Worm (Caenorhabditis elegans) whole organism, dauer: Measurements from ENCODE around the gene msp-78.
"Not testable (repeated sequence)": the region's sequence is repeated elsewhere in the genome, so short reads cannot be mapped to it uniquely, and the experiment has no call there.

Experiments used
- unc-62 ChIP-seq: sonication (generic microtip); optimal IDR thresholded peaks from 2 replicates; lab custom pipeline; 2017; ENCODE audit warnings: missing biosample characterization, missing genetic modification reagents, missing genetic modification characterization

msp-78 gene

DNA sequence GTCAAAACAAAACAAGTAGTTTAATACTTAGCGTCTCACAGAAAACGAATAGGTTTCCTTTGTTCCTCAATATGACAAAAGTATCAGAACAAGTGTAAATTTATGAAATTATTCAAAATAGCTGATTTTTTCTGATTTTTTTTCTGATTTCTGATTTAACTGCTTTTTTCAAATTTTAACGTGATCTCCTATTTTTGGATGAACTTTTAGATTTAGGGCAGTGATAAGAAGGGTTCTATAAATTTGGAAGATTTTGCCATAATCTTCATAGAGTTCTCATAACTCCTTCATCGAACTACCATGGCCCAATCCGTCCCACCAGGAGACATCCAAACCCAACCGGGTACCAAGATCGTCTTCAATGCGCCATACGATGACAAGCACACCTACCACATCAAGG lies at the start of gene msp-78:
Gene msp-78 (plus strand): TSS at position 301 of the 400 bp plus-strand sequence.
- TF ChIP-seq unc-62 (GFP tag; lab: Kevin White, UChicago), result not testable (repeated sequence)

DNA sequence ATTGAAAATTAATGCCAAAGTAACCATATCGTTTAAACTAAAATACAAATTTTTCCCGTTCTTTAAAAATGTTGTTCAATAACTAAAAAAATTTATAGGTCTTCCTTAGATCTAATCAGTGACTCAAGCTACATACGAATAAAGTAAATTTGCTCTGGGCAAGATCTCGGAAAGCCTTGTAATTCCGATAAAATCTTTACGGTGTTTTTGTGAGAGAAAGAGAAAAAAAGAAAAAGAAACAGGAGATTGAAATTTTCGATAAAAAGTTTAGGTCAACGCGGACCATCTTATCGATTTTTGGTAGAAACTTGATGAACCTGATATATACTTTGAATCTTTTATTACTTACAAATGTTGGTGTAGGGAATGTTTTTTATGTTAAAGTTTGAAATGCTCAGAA lies 46.7 kb upstream of the msp-78 start:
- no peak for TF ChIP-seq unc-62 (GFP tag; lab: Kevin White, UChicago)

DNA sequence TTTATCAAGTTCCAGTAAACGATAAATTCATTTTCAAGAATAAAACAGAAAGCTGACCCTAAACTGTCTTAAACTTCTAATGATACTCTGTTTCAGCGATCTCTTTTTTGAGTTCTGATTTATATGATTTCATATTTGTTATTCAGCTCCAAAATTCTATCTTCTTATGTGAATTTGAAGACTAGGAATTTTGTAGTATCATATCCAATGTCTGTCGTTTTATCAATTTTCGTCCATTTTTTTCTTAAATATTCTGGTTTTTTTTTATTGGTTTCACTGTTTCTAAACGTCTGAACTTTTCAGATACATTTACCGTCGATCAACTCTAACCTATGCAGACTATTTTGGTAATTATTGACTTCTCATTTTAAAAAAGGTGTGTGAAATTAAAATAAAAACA lies 44.9 kb upstream of the msp-78 start, which contains the start of the genes nhr-138 and C28D4.18:
Gene nhr-138 (plus strand): TSS at position 304 of the 400 bp plus-strand sequence.
Gene C28D4.18 (plus strand): TSS at position 333 of the 400 bp plus-strand sequence.
- no peak for TF ChIP-seq unc-62 (GFP tag; lab: Kevin White, UChicago)

DNA sequence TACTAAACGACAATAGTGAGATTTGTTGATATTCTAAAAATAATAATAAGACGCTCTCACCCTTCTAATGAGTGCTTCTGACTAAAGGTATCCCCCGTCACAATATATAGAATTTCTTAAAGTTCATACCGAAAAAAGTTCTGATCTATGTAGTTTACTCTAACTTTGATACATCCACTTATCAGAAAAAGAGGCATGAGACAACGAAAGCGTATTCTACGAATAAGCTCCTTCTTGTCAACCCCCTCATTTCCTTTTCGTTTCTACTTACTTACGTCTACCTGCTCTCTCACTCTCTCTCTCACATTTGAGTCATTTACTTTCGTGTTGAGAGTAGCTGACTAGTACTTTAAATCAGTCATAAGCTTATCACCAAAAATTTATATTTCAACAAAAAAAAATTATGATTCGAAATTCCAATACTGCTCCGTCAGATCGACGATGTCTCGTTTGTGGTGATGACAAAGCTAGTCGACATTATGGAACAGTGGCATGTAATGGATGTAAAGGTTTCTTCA lies 44.3 kb upstream of the msp-78 start:
- TF ChIP-seq unc-62 (GFP tag; lab: Kevin White, UChicago), result no peak

DNA sequence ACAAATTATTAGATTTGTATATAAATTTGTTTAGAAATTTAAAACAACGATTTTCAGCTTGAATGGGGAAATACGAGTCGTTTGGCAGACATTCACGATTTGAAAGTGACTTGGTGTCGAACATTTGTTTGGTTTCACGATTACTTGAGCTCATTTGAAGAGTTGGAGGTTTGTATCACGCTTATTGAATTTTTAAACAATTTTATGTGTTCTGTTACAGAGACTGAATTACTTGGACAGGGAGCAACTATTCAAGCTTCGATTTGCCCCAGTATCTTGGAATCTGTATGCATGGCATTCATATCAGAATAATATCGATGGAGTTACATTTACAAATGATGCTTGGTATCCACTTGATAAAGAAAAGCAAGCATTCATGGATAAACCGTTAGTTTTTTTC lies 42.6 kb upstream of the msp-78 start:
- TF ChIP-seq unc-62 (GFP tag; lab: Kevin White, UChicago), result no peak

DNA sequence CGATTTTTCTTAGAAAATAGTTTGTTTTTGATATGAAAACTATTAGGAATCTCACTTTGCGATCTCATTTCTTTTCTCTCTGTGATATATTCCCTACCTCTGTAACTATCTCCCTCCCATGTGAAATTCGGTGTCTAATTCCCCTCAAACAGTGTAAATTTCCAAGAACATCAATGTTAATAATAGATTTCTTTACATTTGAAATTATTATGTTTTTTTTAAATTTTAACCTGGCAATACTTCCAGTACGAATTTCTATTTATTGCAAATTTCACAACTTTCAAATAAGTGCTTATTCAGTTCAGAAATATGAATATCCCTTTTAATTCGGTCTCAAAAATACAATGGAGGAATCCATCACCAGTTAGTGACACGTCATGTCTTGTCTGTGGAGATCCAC lies 41.5 kb upstream of the msp-78 start, which contains the start of gene nhr-100:
Gene nhr-100 (plus strand): TSS at position 301 of the 400 bp plus-strand sequence.
- no peak for TF ChIP-seq unc-62 (GFP tag; lab: Kevin White, UChicago)

DNA sequence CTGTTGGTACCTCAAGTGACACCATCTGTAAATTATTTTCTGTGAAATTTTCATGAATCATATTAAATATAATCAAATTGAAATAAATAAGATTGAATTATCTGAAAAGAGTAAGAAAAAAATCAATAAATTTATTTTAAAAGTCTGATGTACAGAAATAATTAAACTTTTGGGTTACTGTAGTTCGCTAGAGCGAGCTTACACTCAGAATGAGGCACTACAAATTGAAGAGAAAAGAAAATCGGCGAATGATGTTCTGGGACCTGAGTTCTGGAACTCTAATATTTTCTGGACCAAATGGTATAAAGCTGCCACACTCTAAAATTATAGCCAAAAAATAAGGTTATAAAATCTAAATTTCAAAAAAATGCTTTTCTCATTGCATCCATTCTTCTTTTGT lies 35.9 kb upstream of the msp-78 start:
- TF ChIP-seq unc-62 (GFP tag; lab: Kevin White, UChicago), result no peak

DNA sequence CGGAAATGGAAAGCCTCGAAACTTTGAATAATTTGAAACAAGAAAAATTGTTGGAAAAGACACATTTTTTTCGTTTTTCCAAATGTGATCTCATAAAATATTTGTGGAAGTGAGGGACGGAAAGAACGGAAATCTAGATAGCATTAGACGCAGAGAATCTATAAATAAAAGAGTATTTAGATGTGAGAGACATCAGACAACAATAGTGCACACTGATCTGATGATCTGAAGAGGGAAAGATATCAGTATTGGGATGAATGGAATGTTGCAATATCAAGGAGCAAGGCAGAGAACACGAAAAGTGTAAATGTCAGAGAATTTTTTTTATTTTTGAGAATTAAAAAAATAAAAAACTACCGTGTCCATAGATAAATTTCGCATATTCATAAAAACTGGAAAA lies 35.0 kb upstream of the msp-78 start:
- TF ChIP-seq unc-62 (GFP tag; lab: Kevin White, UChicago), result no peak

DNA sequence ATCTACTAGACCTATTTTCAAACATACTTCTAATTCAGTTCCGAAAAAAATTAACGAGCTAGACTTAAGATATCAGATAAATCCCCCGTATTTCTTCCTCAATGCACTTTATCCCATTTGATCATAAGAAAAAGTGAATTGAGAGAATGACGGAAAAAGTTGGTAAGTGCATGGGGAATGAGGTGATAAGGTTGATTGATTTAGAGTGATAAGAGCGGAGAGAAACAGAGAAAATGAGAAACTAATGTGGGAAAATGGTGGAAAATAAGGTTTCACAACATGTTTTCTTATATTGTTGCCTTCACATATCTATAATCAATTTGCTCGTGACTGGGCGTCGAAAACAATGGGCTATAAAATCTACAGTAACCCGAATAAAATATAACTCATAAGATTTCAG lies 34.1 kb upstream of the msp-78 start:
- no peak for TF ChIP-seq unc-62 (GFP tag; lab: Kevin White, UChicago)

DNA sequence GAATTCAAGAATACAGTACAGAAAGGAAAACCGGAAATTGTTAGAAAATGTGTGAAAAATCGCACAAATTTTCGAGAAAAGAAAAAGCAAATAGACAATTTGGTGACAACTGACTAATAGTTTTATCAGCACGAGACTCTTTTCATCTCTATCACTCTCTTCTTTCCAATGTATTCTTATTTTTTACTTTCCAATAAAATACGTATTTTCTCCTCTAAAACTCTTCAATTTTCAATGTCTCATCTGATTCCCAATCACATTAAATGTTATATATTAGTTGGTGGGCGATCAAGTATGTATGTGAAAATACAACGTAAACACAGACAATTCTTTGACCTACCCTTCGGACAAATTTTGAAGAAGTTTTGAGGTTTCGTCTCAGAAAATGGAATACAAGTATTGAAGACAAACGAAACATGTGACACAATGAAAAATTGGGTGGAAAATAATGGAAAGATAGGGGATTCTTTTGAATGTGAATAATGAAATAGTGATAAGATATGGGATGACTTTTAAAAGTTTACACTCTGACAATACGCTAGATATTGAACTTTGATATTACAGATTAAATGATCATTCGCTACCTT lies 32.5 kb upstream of the msp-78 start, which contains the start of gene cka-1:
Gene cka-1 (minus strand): TSS at position 418 of the 587 bp plus-strand sequence.
- no peak for TF ChIP-seq unc-62 (GFP tag; lab: Kevin White, UChicago)

DNA sequence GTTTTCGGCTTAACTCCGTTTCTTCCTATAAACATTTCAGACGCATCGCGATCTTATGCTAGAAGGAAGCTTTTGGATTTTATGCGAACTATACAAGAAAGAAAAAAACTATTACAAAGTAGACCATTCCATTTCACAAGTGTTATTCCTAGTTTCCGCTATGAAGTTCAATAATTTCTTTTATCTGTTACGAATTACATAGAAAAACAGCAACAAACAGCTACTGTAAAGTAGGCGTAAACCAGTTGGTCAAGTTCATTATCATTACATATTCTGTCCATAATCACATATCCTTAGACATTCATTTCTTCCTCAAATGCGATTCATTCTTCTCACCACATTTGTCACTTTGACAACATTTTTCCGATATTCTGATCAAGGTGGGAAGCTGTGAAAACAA lies 31.7 kb upstream of the msp-78 start, which contains the start of gene C28D4.10:
Gene C28D4.10 (plus strand): TSS at position 301 of the 400 bp plus-strand sequence.
- TF ChIP-seq unc-62 (GFP tag; lab: Kevin White, UChicago), result no peak

DNA sequence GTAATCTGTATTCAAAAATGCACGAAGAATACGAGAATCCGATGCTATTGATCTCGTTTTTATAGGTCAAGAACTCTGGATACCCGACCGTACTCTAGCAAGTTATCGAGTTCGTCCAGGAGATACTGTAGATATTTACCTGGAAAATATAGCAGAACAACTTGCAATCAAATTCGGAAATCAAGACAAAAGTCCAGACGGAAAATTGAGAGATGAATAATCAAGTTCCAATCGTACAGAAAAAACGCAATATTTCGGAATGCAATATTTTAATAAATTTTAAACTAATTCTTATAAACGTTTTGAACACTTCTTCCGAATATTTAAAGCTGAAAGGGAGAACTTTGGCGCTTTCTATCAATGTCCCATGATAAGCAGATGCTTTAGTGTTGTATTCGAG lies 30.8 kb upstream of the msp-78 start:
- no peak for TF ChIP-seq unc-62 (GFP tag; lab: Kevin White, UChicago)

DNA sequence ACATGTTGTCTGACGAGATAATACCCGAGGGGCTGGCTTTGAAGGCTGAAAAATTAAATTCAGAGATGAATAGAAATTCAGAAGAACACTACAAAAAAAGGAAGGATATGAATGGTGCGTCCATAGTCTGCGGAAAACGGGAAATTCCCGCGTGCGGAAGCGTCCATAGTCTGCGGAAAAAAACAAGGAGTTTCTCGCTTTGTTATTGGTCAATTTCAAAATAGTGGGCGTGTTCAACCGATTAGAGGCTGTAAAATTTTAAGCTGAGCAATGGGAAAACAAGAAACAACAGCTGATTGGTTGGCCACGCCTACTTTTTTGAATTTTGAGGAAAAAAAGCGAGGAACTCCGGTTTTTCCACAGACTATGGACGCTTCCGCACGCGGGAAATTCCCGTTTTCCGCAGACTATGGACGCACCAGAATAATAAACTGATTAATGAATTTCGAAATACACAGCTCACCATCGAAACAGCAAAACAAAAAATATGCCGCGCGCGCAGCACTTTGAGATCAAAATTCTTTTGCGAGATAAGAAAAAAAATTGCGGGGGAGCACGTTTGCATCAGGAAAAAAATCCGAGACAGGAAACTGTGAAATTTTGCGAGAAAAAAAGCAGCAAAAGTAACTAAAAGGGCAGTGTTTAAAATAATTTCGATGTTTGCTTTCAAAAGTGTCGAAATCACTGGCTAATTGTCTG lies 28.8 kb upstream of the msp-78 start, which contains the start of gene gln-6:
Gene gln-6 (minus strand): TSS at position 51 of the 699 bp plus-strand sequence.
- not testable (repeated sequence) for TF ChIP-seq unc-62 (GFP tag; lab: Kevin White, UChicago)

DNA sequence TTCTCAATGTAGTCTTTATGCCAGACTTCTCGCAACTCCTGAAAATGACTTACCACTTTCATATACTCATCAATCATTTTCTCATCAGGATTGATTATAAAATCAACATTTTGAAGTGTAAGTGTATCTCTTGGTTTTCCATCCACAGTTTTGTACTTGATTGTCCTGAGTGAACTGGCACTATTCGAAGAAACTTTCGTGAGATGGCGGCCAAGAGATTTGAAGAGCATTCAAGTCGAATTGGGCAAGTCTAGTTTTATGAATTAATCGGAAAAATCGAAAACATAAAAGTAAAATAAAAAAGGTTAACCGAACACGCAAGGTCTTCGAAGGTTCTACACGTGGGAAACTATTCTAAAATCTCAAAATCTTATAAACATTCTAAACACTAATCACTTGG lies 27.0 kb upstream of the msp-78 start, which contains the start of gene C28D4.7:
Gene C28D4.7 (minus strand): TSS at position 265 of the 400 bp plus-strand sequence.
- no peak for TF ChIP-seq unc-62 (GFP tag; lab: Kevin White, UChicago)

DNA sequence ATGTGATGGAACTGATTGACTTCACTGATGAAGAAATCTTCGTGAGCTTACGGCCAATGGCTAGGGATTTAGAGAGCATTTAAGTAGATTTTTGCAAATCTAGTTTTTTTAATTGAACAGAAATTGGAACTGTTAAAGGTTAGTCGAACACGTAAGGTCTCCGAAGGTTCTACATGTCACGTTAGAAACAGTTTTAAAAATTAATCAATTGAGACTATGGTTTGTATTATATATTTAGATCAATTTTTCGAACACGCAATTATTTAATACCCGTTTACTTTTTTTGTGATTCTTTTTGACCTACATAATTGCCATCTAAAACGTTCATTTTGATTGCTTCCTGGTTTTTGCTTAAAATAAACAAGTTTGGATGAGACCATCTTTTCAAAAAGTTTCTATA lies 24.9 kb upstream of the msp-78 start, which contains the start of gene C28D4.4:
Gene C28D4.4 (minus strand): TSS at position 101 of the 400 bp plus-strand sequence.
- no peak for TF ChIP-seq unc-62 (GFP tag; lab: Kevin White, UChicago)

DNA sequence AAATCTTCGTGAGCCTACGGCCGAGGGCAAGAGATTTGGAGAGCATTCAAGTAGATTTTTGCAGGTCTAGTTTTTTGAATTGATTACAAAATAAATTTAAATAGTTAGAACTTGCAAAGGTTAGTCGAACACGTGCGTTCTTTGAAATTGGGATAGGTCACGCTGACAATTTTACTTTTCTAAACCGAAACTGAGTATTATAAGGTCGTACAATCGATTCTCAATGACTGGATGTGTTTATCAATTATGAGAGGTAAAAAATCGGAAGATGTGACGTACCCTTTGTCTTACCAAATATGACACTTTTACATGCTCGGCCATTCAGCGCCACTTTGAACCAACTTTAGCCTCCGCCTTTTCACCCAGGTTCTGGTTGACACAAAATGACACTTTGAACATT lies 23.1 kb upstream of the msp-78 start, which contains the start of gene C28D4.5:
Gene C28D4.5 (minus strand): TSS at position 101 of the 400 bp plus-strand sequence.
- no peak for TF ChIP-seq unc-62 (GFP tag; lab: Kevin White, UChicago)
